Fruit fly (Drosophila melanogaster) S2 (cell line): ENCODE results near the gene CG1146.

Experiments used
- CG8478 ChIP-seq: fragments of >200 bp; optimal IDR thresholded peaks from 2 replicates; lab custom pipeline; 2018
- CTCF ChIP-seq, 2 experiments: fragments of >200 bp; optimal IDR thresholded peaks; 2 replicates each; lab custom pipeline; 2018

- TF ChIP-seq CTCF (optimal IDR thresholded peaks at IDR 0.05; lab: Kevin White, UChicago) (no peak), CG8478 (no peak)
Observed at dm6 chr3L:2515197-2515596, 26.6 kb downstream of the CG1146 start.
